Fruit fly (Drosophila melanogaster): ENCODE measurements around the gene CG32756.
A peak's percentile ranks its signal among the peaks of the same experiment; 100 is the strongest.

CG32756 gene

dm6 chrX:5980883-5981282 lies 35.4 kb downstream of the CG32756 start (continued):
- no peak for TF ChIP-seq TFAM (GFP tag; optimal IDR thresholded peaks at IDR 0.05)
- no peak for TF ChIP-seq lola (GFP tag; optimal IDR thresholded peaks at IDR 0.05)
- TF ChIP-seq CG10462 (GFP tag; optimal IDR thresholded peaks at IDR 0.05): no peak
- peak; percentile 84 for TF ChIP-seq CG7839 (tag; optimal IDR thresholded peaks at IDR 0.05)
- TF ChIP-seq bbx (GFP tag; IDR thresholded peaks at IDR 0.05; ENCODE audit: partially characterized antibody): no peak

- no peak for TF ChIP-seq hkb (optimal IDR thresholded peaks at IDR 0.05)
- TF ChIP-seq hkb (GFP tag; IDR thresholded peaks at IDR 0.05): no peak
- TF ChIP-seq CG13894 (tag; optimal IDR thresholded peaks at IDR 0.05): no peak
- peak; percentile 24 for TF ChIP-seq Drgx (GFP tag; IDR thresholded peaks at IDR 0.05)
Measured at dm6 chrX:5981410-5981809, 35.9 kb downstream of the CG32756 start.

dm6 chrX:5983390-5983789 lies 37.9 kb downstream of the CG32756 start:
- TF ChIP-seq az2 (GFP tag; optimal IDR thresholded peaks at IDR 0.05): no peak
- no peak for TF ChIP-seq abd-A (tag; optimal IDR thresholded peaks at IDR 0.05)
- TF ChIP-seq Blimp-1 (GFP tag; optimal IDR thresholded peaks at IDR 0.05): peak; percentile 25
- peak; percentile 21; the same call in 1 of the 2 replicates for TF ChIP-seq CG31441 (GFP tag; IDR thresholded peaks at IDR 0.05)
- no peak for TF ChIP-seq Hmr (GFP tag; optimal IDR thresholded peaks at IDR 0.05)
- no peak for TF ChIP-seq ken (GFP tag; IDR thresholded peaks at IDR 0.05)
- TF ChIP-seq tgo (GFP tag; IDR thresholded peaks at IDR 0.05): no peak; the same call in 2 of the 3 replicates
- no peak for TF ChIP-seq CG15073 (GFP tag; optimal IDR thresholded peaks at IDR 0.05)
- no peak for TF ChIP-seq Gsc (GFP tag; IDR thresholded peaks at IDR 0.05)
- no peak for TF ChIP-seq CG10462 (GFP tag; optimal IDR thresholded peaks at IDR 0.05)
- TF ChIP-seq CG11504 (tag; optimal IDR thresholded peaks at IDR 0.05): peak; percentile 36
- TF ChIP-seq CG9932 (GFP tag; IDR thresholded peaks at IDR 0.05): no peak
- no peak for TF ChIP-seq CG6765 (GFP tag; optimal IDR thresholded peaks at IDR 0.05)
- TF ChIP-seq CG31388 (GFP tag; optimal IDR thresholded peaks at IDR 0.05): no peak
- TF ChIP-seq Drgx (GFP tag; IDR thresholded peaks at IDR 0.05): no peak
- peak; percentile 64; the same call in 1 of the 3 replicates for TF ChIP-seq sr (GFP tag; IDR thresholded peaks at IDR 0.05)
- TF ChIP-seq ac (GFP tag; optimal IDR thresholded peaks at IDR 0.05): no peak
- TF ChIP-seq CG6689 (GFP tag; IDR thresholded peaks at IDR 0.05): 0 out of 2 replicates have a peak, but pooled peaks have one; percentile 34
- TF ChIP-seq Sin3A (optimal IDR thresholded peaks at IDR 0.05): no peak
- TF ChIP-seq CG6791 (GFP tag; IDR thresholded peaks at IDR 0.05; ENCODE audit: partially characterized antibody): no peak
- TF ChIP-seq CG12391 (tag; optimal IDR thresholded peaks at IDR 0.05): no peak
- TF ChIP-seq Atf3 (GFP tag; optimal IDR thresholded peaks at IDR 0.05): no peak
- TF ChIP-seq Ravus (GFP tag; IDR thresholded peaks at IDR 0.05): no peak
- no peak for TF ChIP-seq wek (GFP tag; optimal IDR thresholded peaks at IDR 0.05)
- no peak for TF ChIP-seq gt (GFP tag; IDR thresholded peaks at IDR 0.05)
- TF ChIP-seq Hr39 (optimal IDR thresholded peaks at IDR 0.05): no peak
- no peak for TF ChIP-seq Awh (GFP tag; IDR thresholded peaks at IDR 0.05)
- TF ChIP-seq CG17328 (GFP tag; IDR thresholded peaks at IDR 0.05): no peak
- no peak for TF ChIP-seq CG17385 (GFP tag; optimal IDR thresholded peaks at IDR 0.05)
- peak; percentile 36; the same call in 1 of the 2 replicates for TF ChIP-seq ara (GFP tag; IDR thresholded peaks at IDR 0.05)
- TF ChIP-seq CG12942 (GFP tag; optimal IDR thresholded peaks at IDR 0.05): no peak
- no peak for TF ChIP-seq kah (GFP tag; optimal IDR thresholded peaks at IDR 0.05)
- no peak for TF ChIP-seq jigr1 (GFP tag; IDR thresholded peaks at IDR 0.05)
- 0 out of 2 replicates have a peak, but pooled peaks have one; percentile 23 for TF ChIP-seq Rfx (GFP tag; IDR thresholded peaks at IDR 0.05)
- no peak for TF ChIP-seq croc (GFP tag; conservative IDR thresholded peaks at IDR 0.05)
- no peak for TF ChIP-seq pho (GFP tag; optimal IDR thresholded peaks at IDR 0.05)
- no peak for TF ChIP-seq CG14860 (GFP tag; IDR thresholded peaks at IDR 0.05; ENCODE audit: partially characterized antibody)
- TF ChIP-seq Xrp1 (GFP tag; IDR thresholded peaks at IDR 0.05): peak; percentile 50; the same call in 1 of the 2 replicates
- TF ChIP-seq gem (tag; optimal IDR thresholded peaks at IDR 0.05): peak; percentile 5
- no peak for TF ChIP-seq CG34224 (GFP tag; IDR thresholded peaks at IDR 0.05; ENCODE audit: partially characterized antibody)
- TF ChIP-seq tio (GFP tag; optimal IDR thresholded peaks at IDR 0.05): no peak
- TF ChIP-seq grau (tag; optimal IDR thresholded peaks at IDR 0.05): no peak
